Worm (Caenorhabditis elegans) whole organism, L1 larva: ENCODE measurements around the gene C01G5.4.

Source experiments
- C04F5.9 ChIP-seq: sonication (generic microtip); optimal IDR thresholded peaks from 2 replicates; lab custom pipeline; 2016; ENCODE audit warnings: missing genetic modification characterization, missing compliant biosample characterization
- aha-1 ChIP-seq: fragments of 150-350 bp; optimal IDR thresholded peaks from 2 replicates; lab custom pipeline; 2014; ENCODE audit warnings: missing biosample characterization, missing genetic modification characterization
- aly-2 ChIP-seq: fragments of 150-350 bp; optimal IDR thresholded peaks from 2 replicates; lab custom pipeline; 2014; ENCODE audit warnings: missing biosample characterization, missing genetic modification characterization
- ceh-8 ChIP-seq: fragments of 200-800 bp; sonication (Bioruptor generic); optimal IDR thresholded peaks from 2 replicates; lab custom pipeline; 2018; ENCODE audit warnings: mild to moderate bottlenecking, missing genetic modification characterization, moderate library complexity, missing compliant biosample characterization
- ceh-88 ChIP-seq: fragments of 200-800 bp; sonication (Bioruptor generic); IDR thresholded peaks from 2 replicates; pipeline ENCODE4 v1.3.6; 2022; ENCODE audit warnings: missing genetic modification characterization, missing compliant biosample characterization
- ceh-90 ChIP-seq: sonication (generic microtip); optimal IDR thresholded peaks from 2 replicates; lab custom pipeline; 2016; ENCODE audit warnings: missing genetic modification characterization, missing compliant biosample characterization
- ces-1 ChIP-seq: fragments of 150-350 bp; optimal IDR thresholded peaks from 2 replicates; lab custom pipeline; 2014; ENCODE audit warnings: missing biosample characterization, missing genetic modification reagents, missing genetic modification characterization
- dpl-1 ChIP-seq, 3 experiments: fragments of 150-350 bp in 2 of 3; sonication (generic microtip) in 1 of 3; optimal IDR thresholded peaks; 2 replicates each; lab custom pipeline; 2014 to 2017; ENCODE audit warnings: missing biosample characterization in 3 of 3, missing genetic modification characterization in 3 of 3, missing genetic modification reagents in 3 of 3
- efl-1 ChIP-seq, 4 experiments: fragments of 150-350 bp; optimal IDR thresholded peaks in 3 of 4; peaks in 1 of 4; 1 replicate in 1 of 4; 2 replicates in 3 of 4; lab custom pipeline; 2014; ENCODE audit warnings: missing biosample characterization in 2 of 4, missing genetic modification characterization in 2 of 4, missing genetic modification reagents in 2 of 4
- efl-3 ChIP-seq: fragments of 200-800 bp; sonication (Bioruptor generic); optimal IDR thresholded peaks from 2 replicates; lab custom pipeline; 2018; ENCODE audit warnings: mild to moderate bottlenecking, missing genetic modification characterization, missing compliant biosample characterization
- egl-13 ChIP-seq: sonication (generic microtip); optimal IDR thresholded peaks from 2 replicates; lab custom pipeline; 2016; ENCODE audit warnings: missing genotype, missing genetic modification reagents, missing genetic modification characterization, missing compliant biosample characterization
- egl-27 ChIP-seq, 2 experiments: fragments of 150-350 bp in 1 of 2; sonication (generic microtip); optimal IDR thresholded peaks; 3 replicates each; lab custom pipeline; 2017 to 2018; ENCODE audit warnings: missing biosample characterization in 2 of 2, missing genetic modification characterization in 2 of 2, missing genetic modification reagents in 2 of 2
- elt-2 ChIP-seq: sonication (generic microtip); optimal IDR thresholded peaks from 2 replicates; lab custom pipeline; 2016; ENCODE audit warnings: missing genetic modification characterization, mild to moderate bottlenecking, inconsistent platforms, missing compliant biosample characterization, missing genetic modification reagents
- elt-3 ChIP-seq, 6 experiments: fragments of 150-350 bp in 1 of 6; sonication (generic microtip); optimal IDR thresholded peaks; 2 replicates each; lab custom pipeline; 2017 to 2018; ENCODE audit warnings: missing biosample characterization in 6 of 6, missing genetic modification characterization in 6 of 6, inconsistent platforms in 1 of 6
- ets-5 ChIP-seq: fragments of 200-800 bp; sonication (Bioruptor generic); IDR thresholded peaks from 2 replicates; pipeline ENCODE4 v1.3.6; 2022; ENCODE audit warnings: missing genetic modification characterization, missing compliant biosample characterization
- fkh-4 ChIP-seq: sonication (generic microtip); optimal IDR thresholded peaks from 2 replicates; lab custom pipeline; 2016; ENCODE audit warnings: missing compliant biosample characterization, missing genetic modification characterization, borderline replicate concordance
- grh-1 ChIP-seq: fragments of 200-800 bp; sonication (Bioruptor generic); IDR thresholded peaks from 2 replicates; pipeline ENCODE4 v1.3.6; 2022; ENCODE audit warnings: missing genetic modification reagents, missing genetic modification characterization, missing compliant biosample characterization
- hlh-4 ChIP-seq: sonication (generic microtip); optimal IDR thresholded peaks from 2 replicates; lab custom pipeline; 2016; ENCODE audit warnings: mild to moderate bottlenecking, missing genetic modification characterization, missing compliant biosample characterization
- lin-13 ChIP-seq: fragments of 150-350 bp; optimal IDR thresholded peaks from 2 replicates; lab custom pipeline; 2014; ENCODE audit warnings: missing biosample characterization, missing genetic modification reagents, missing genetic modification characterization
- lin-35 ChIP-seq, 2 experiments: fragments of 150-350 bp; optimal IDR thresholded peaks; 2 replicates each; lab custom pipeline; 2014; ENCODE audit warnings: missing biosample characterization in 2 of 2, missing genetic modification characterization in 2 of 2, missing genetic modification reagents in 2 of 2
- lin-39 ChIP-seq: fragments of 150-350 bp; optimal IDR thresholded peaks from 2 replicates; lab custom pipeline; 2014; ENCODE audit warnings: missing biosample characterization, missing genetic modification reagents, missing genetic modification characterization
- lir-3 ChIP-seq: sonication (generic microtip); optimal IDR thresholded peaks from 2 replicates; lab custom pipeline; 2016; ENCODE audit warnings: mild to moderate bottlenecking, missing genetic modification characterization, moderate library complexity, missing compliant biosample characterization; ENCODE audit not compliant: poor library complexity
- nhr-11 ChIP-seq: fragments of 150-350 bp; optimal IDR thresholded peaks from 2 replicates; lab custom pipeline; 2014; ENCODE audit warnings: missing biosample characterization, missing genetic modification characterization
- nhr-20 ChIP-seq: sonication (generic microtip); optimal IDR thresholded peaks from 2 replicates; lab custom pipeline; 2016; ENCODE audit warnings: mild to moderate bottlenecking, missing genetic modification characterization, missing compliant biosample characterization
- nhr-237 ChIP-seq: fragments of 150-350 bp; optimal IDR thresholded peaks from 2 replicates; lab custom pipeline; 2014; ENCODE audit warnings: missing biosample characterization, missing genetic modification characterization
- nhr-28 ChIP-seq: fragments of 150-350 bp; optimal IDR thresholded peaks from 2 replicates; lab custom pipeline; 2014; ENCODE audit warnings: missing biosample characterization, missing genetic modification characterization
- nhr-47 ChIP-seq: sonication (generic microtip); optimal IDR thresholded peaks from 2 replicates; lab custom pipeline; 2016; ENCODE audit warnings: mild to moderate bottlenecking, missing genetic modification characterization, moderate library complexity, missing compliant biosample characterization
- nhr-71 ChIP-seq: sonication (generic microtip); optimal IDR thresholded peaks from 2 replicates; lab custom pipeline; 2016; ENCODE audit warnings: mild to moderate bottlenecking, missing genetic modification characterization, moderate library complexity, missing compliant biosample characterization
- nhr-85 ChIP-seq: sonication (generic microtip); peaks from one replicate; lab custom pipeline; 2016; ENCODE audit warnings: missing genetic modification characterization, inconsistent platforms, missing compliant biosample characterization
- pqm-1 ChIP-seq: sonication (generic microtip); optimal IDR thresholded peaks from 3 replicates; lab custom pipeline; 2017; ENCODE audit warnings: missing biosample characterization, missing genetic modification characterization
- rnt-1 ChIP-seq: sonication (generic microtip); optimal IDR thresholded peaks from 2 replicates; lab custom pipeline; 2016; ENCODE audit warnings: mild to moderate bottlenecking, missing genetic modification characterization, moderate library complexity, missing compliant biosample characterization
- sox-4 ChIP-seq: sonication (generic microtip); optimal IDR thresholded peaks from 2 replicates; lab custom pipeline; 2016; ENCODE audit warnings: missing genetic modification characterization, missing compliant biosample characterization
- tlp-1 ChIP-seq: fragments of 150-350 bp; optimal IDR thresholded peaks from 2 replicates; lab custom pipeline; 2014; ENCODE audit warnings: missing biosample characterization, missing genetic modification characterization
- unc-30 ChIP-seq: sonication (generic microtip); optimal IDR thresholded peaks from 2 replicates; lab custom pipeline; 2017; ENCODE audit warnings: missing biosample characterization, missing genetic modification characterization
- unc-86 ChIP-seq: sonication (generic microtip); optimal IDR thresholded peaks from 2 replicates; lab custom pipeline; 2016; ENCODE audit warnings: missing genetic modification characterization, missing compliant biosample characterization
- unc-98 ChIP-seq: fragments of 200-800 bp; sonication (Bioruptor generic); IDR thresholded peaks from 2 replicates; pipeline ENCODE4 v1.3.6; 2022; ENCODE audit warnings: missing genetic modification characterization, missing compliant biosample characterization
- vab-15 ChIP-seq: sonication (generic microtip); optimal IDR thresholded peaks from 2 replicates; lab custom pipeline; 2017; ENCODE audit warnings: missing genotype, mild to moderate bottlenecking, missing genetic modification characterization, missing compliant biosample characterization
- zag-1 ChIP-seq: fragments of 150-350 bp; optimal IDR thresholded peaks from 2 replicates; lab custom pipeline; 2014; ENCODE audit warnings: missing biosample characterization, missing genetic modification characterization
- zip-4 ChIP-seq: fragments of 200-800 bp; sonication (Bioruptor generic); optimal IDR thresholded peaks from 2 replicates; lab custom pipeline; 2018; ENCODE audit warnings: mild to moderate bottlenecking, missing genetic modification characterization, moderate library complexity, missing compliant biosample characterization
- ztf-4 ChIP-seq: fragments of 150-350 bp; optimal IDR thresholded peaks from 2 replicates; lab custom pipeline; 2014; ENCODE audit warnings: missing biosample characterization, missing genetic modification characterization

Gene C01G5.4

DNA sequence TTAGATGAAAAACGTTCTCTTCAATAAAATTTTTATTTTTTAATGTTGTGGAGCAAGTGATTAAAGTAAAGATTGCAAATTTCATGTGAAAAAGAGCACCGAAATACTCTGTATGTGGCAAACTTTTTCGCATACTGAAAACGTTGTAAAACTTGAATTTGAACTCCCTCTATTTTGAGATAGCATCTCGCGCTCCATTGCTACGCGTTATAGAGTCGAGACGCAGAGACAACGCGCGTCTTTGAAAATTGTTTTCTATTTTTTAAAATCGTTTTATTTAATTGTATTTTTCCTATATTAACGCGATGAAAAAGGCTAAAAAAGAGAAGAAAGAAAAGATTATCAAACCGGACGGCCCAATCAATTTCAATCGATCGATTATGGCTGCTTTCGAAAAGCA lies 17.1 kb downstream of the C01G5.4 start, which contains the start of gene fan-1 (continued):
- peak; percentile 98 to 99 for TF ChIP-seq lin-35 (GFP tag; optimal IDR thresholded peaks at IDR 0.05; lab: Kevin White, UChicago)
- TF ChIP-seq sox-4 = peak; percentile 52
- peak; percentile 74 for TF ChIP-seq nhr-47 (tag; lab: Kevin White, UChicago)
- peak; percentile 48 for TF ChIP-seq unc-86 (tag; lab: Kevin White, UChicago)
- no peak for TF ChIP-seq C04F5.9 (tag; lab: Kevin White, UChicago)
- peak; percentile 71 for TF ChIP-seq rnt-1
- TF ChIP-seq lin-13 (GFP tag; lab: Kevin White, UChicago) = peak; percentile 63
- no peak for TF ChIP-seq nhr-28 (tag; lab: Kevin White, UChicago)
- no peak for TF ChIP-seq ceh-88
- no peak for TF ChIP-seq ets-5
- TF ChIP-seq dpl-1 (GFP tag; optimal IDR thresholded peaks at IDR 0.05; lab: Kevin White, UChicago) = peak; percentile 96 to 97 (median 96)
- peak; percentile 26 for TF ChIP-seq egl-13 (tag; lab: Kevin White, UChicago)
- no peak for TF ChIP-seq aha-1 (tag; lab: Kevin White, UChicago)
- peak; percentile 83 for TF ChIP-seq nhr-71
- TF ChIP-seq aly-2 (tag; lab: Kevin White, UChicago) = peak; percentile 14
- no peak for TF ChIP-seq ces-1 (GFP tag; lab: Kevin White, UChicago)
- peak; percentile 77 for TF ChIP-seq nhr-20
- TF ChIP-seq ceh-90 = no peak
- TF ChIP-seq ztf-4 (tag; lab: Kevin White, UChicago) = no peak
- no peak for TF ChIP-seq zip-4
- TF ChIP-seq grh-1 = no peak
- peak; percentile 94 to 98 for TF ChIP-seq efl-1 (optimal IDR thresholded peaks at IDR 0.05; lab: Kevin White, UChicago)
- TF ChIP-seq efl-1 (GFP tag; optimal IDR thresholded peaks at IDR 0.05 in 1 of 2; lab: Kevin White, UChicago) = peak; percentile 98 to 100
- TF ChIP-seq egl-27 (tag; optimal IDR thresholded peaks at IDR 0.05; lab: Kevin White, UChicago) = no peak
- no peak for TF ChIP-seq fkh-4 (tag; lab: Kevin White, UChicago)
- TF ChIP-seq nhr-85 = peak; percentile 69
- no peak for TF ChIP-seq hlh-4 (tag; lab: Kevin White, UChicago)
- no peak for TF ChIP-seq vab-15
- no peak for TF ChIP-seq tlp-1 (tag; lab: Kevin White, UChicago)
- TF ChIP-seq pqm-1 = no peak
- TF ChIP-seq efl-3 (GFP tag; lab: Kevin White, UChicago) = no peak
- TF ChIP-seq zag-1 (tag; lab: Kevin White, UChicago) = no peak
- no peak for TF ChIP-seq unc-98 (GFP tag; lab: Robert Waterston, UW)
- TF ChIP-seq elt-2 (tag; lab: Kevin White, UChicago) = no peak
- TF ChIP-seq lir-3 (tag; lab: Kevin White, UChicago) = no peak
- TF ChIP-seq elt-3 (tag; optimal IDR thresholded peaks at IDR 0.05; lab: Kevin White, UChicago) = peak in 1 of 6 experiments; percentile 50
- TF ChIP-seq lin-39 (tag; lab: Kevin White, UChicago) = peak; percentile 0
- TF ChIP-seq nhr-237 (tag; lab: Kevin White, UChicago) = no peak
- no peak for TF ChIP-seq unc-30 (tag; lab: Kevin White, UChicago)
- no peak for TF ChIP-seq ceh-8 (GFP tag; lab: Kevin White, UChicago)
- TF ChIP-seq nhr-11 (tag; lab: Kevin White, UChicago) = no peak

DNA sequence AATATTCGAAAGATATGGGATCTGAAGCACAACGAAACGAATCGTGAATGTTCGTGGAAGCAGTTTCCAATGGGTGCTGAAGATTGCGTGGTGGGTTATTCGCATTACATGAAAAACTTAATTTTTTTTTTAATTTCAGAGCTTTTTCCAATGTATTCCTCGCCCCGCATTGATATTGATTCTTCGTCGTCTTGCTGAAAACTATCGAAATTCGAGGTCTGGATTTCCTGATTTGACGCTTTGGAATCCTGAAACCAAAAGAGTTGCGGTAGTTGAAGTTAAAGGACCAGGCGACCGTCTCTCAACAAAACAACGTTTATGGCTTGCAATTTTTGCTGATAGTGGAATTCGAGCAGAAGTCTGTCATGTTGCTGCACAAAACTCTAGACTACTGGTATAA lies 20.5 kb downstream of the C01G5.4 start:
- TF ChIP-seq efl-1 (optimal IDR thresholded peaks at IDR 0.05; lab: Kevin White, UChicago) (no peak), efl-1 (GFP tag; optimal IDR thresholded peaks at IDR 0.05 in 1 of 2; lab: Kevin White, UChicago) (peak in 1 of 2 experiments; percentile 90), lin-39 (tag; lab: Kevin White, UChicago) (no peak), elt-2 (tag; lab: Kevin White, UChicago) (peak; percentile 24), lin-35 (GFP tag; optimal IDR thresholded peaks at IDR 0.05; lab: Kevin White, UChicago) (no peak)
